Worm (Caenorhabditis elegans) whole organism, L4 larva: ENCODE data around the gene coq-5.

Source experiments
- aha-1 ChIP-seq: fragments of 150-350 bp; peaks from one replicate; lab custom pipeline; 2014; ENCODE audit warnings: missing biosample characterization, missing genetic modification characterization
- fos-1 ChIP-seq: fragments of 150-350 bp; optimal IDR thresholded peaks from 2 replicates; lab custom pipeline; 2014; ENCODE audit warnings: missing biosample characterization, missing genetic modification characterization
- gei-8 ChIP-seq: fragments of 200-800 bp; sonication (Bioruptor generic); optimal IDR thresholded peaks from 2 replicates; lab custom pipeline; 2018; ENCODE audit warnings: mild to moderate bottlenecking, missing genetic modification characterization, missing compliant biosample characterization
- nhr-237 ChIP-seq: sonication (generic microtip); optimal IDR thresholded peaks from 2 replicates; lab custom pipeline; 2017; ENCODE audit warnings: missing biosample characterization, missing genetic modification characterization
- nhr-25 ChIP-seq: sonication (generic microtip); optimal IDR thresholded peaks from 2 replicates; lab custom pipeline; 2017; ENCODE audit warnings: missing genetic modification characterization, mild to moderate bottlenecking, missing compliant biosample characterization, antibody characterized with exemption, moderate library complexity, borderline replicate concordance; ENCODE audit not compliant: insufficient read depth
- php-3 ChIP-seq: fragments of 200-800 bp; sonication (Bioruptor generic); IDR thresholded peaks from 2 replicates; pipeline ENCODE4 v1.3.6; 2022; ENCODE audit warnings: missing genetic modification reagents, missing genetic modification characterization, missing compliant biosample characterization
- skn-1 ChIP-seq: fragments of 150-350 bp; optimal IDR thresholded peaks from 2 replicates; lab custom pipeline; 2014; ENCODE audit warnings: missing biosample characterization, missing genetic modification characterization
- tra-1 ChIP-seq: fragments of 200-800 bp; sonication (Bioruptor generic); IDR thresholded peaks from 2 replicates; pipeline ENCODE4 v1.3.6; 2022; ENCODE audit warnings: missing genetic modification reagents, missing genetic modification characterization, missing compliant biosample characterization
- unc-130 ChIP-seq: sonication (generic microtip); optimal IDR thresholded peaks from 2 replicates; lab custom pipeline; 2016; ENCODE audit warnings: missing genetic modification reagents, missing genetic modification characterization, missing compliant biosample characterization
- unc-62 ChIP-seq, 3 experiments: fragments of 150-350 bp in 1 of 3; sonication (generic microtip); optimal IDR thresholded peaks in 2 of 3; peaks in 1 of 3; 1 replicate in 1 of 3; 2 replicates in 2 of 3; lab custom pipeline; 2014 to 2017; ENCODE audit warnings: missing biosample characterization in 3 of 3, missing genetic modification characterization in 3 of 3, missing genetic modification reagents in 3 of 3, missing genotype in 1 of 3

ce11 chrIII:7861535-7862120 lies 3.4 kb upstream of the coq-5 start, which contains the start of gene snr-5:
- TF ChIP-seq aha-1 (tag; lab: Kevin White, UChicago) = no peak
- no peak for TF ChIP-seq fos-1
- TF ChIP-seq unc-62 (GFP tag; optimal IDR thresholded peaks at IDR 0.05 in 1 of 2; lab: Kevin White, UChicago) = no peak
- TF ChIP-seq unc-62 (tag; optimal IDR thresholded peaks at IDR 0.05; lab: Kevin White, UChicago) = no peak
- no peak for TF ChIP-seq gei-8 (GFP tag; lab: Kevin White, UChicago)
- no peak for TF ChIP-seq php-3 (GFP tag; lab: Robert Waterston, UW)
- no peak for TF ChIP-seq nhr-25 (tag; lab: Kevin White, UChicago)
- TF ChIP-seq unc-130 (GFP tag; lab: Kevin White, UChicago) = no peak
- TF ChIP-seq nhr-237 = no peak
- no peak for TF ChIP-seq skn-1 (tag; lab: Kevin White, UChicago)
- TF ChIP-seq tra-1 (GFP tag; lab: Robert Waterston, UW) = no peak
